Worm (Caenorhabditis elegans): ENCODE results near the gene F32E10.8.

Gene F32E10.8

DNA sequence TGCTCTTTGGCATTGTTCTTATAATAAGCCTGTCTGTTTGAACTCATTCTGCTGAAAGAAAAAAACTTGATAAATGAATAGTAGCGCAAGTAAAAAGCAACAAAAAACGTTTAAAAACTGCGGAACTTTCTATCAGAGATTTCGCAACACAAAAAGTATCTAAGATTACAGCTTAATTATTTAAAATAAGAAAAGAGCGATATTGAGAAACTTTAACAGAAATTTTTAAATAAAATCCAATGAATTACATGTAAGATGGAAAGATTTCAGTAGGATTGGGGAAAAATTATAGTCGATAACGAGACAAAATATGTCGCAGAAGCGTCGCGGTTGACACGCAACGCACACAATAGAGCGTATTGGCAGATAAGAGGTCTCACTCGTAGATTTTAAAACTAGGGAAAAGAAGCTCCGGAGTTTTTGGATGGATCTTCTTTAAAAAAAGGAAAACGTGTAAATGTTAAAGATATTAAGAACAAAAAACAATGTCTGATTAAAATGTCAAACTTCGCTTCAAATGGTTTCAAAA lies 5.7 kb upstream of the F32E10.8 start, which contains the start of gene ima-3 (continued):
- no peak for TF ChIP-seq nhr-11 (tag; optimal IDR thresholded peaks at IDR 0.05)
- peak; percentile 2 for TF ChIP-seq ama-1 (optimal IDR thresholded peaks at IDR 0.05)
- TF ChIP-seq F26F4.8 (GFP tag; conservative IDR thresholded peaks at IDR 0.05) = no peak
- TF ChIP-seq daf-8 (GFP tag; IDR thresholded peaks at IDR 0.05) = no peak
- no peak for TF ChIP-seq nhr-42 (GFP tag; IDR thresholded peaks at IDR 0.05)
- TF ChIP-seq zfp-2 (tag; optimal IDR thresholded peaks at IDR 0.05) = no peak
- no peak for TF ChIP-seq unc-62 (GFP tag; optimal IDR thresholded peaks at IDR 0.05 in 1 of 2)
- TF ChIP-seq unc-62 (tag; optimal IDR thresholded peaks at IDR 0.05) = no peak
- TF ChIP-seq nhr-6 (tag; optimal IDR thresholded peaks at IDR 0.05) = peak; percentile 17
- TF ChIP-seq Y5F2A.4 (GFP tag; optimal IDR thresholded peaks at IDR 0.05) = no peak
- no peak for TF ChIP-seq zag-1 (tag; optimal IDR thresholded peaks at IDR 0.05)
- TF ChIP-seq mes-2 (tag; optimal IDR thresholded peaks at IDR 0.05; ENCODE audit: poor library complexity, severe bottlenecking) = peak; percentile 72
- TF ChIP-seq ztf-11 (tag; optimal IDR thresholded peaks at IDR 0.05) = no peak
- TF ChIP-seq fkh-10 (GFP tag; optimal IDR thresholded peaks at IDR 0.05) = peak; percentile 31
- no peak for TF ChIP-seq egl-43 (GFP tag; IDR thresholded peaks at IDR 0.05)
- TF ChIP-seq mep-1 (tag; optimal IDR thresholded peaks at IDR 0.05) = peak; percentile 51
- no peak for TF ChIP-seq ztf-7 (tag; optimal IDR thresholded peaks at IDR 0.05)
- peak; percentile 25 for TF ChIP-seq dpl-1 (GFP tag; optimal IDR thresholded peaks at IDR 0.05)
- TF ChIP-seq lin-29 (GFP tag; IDR thresholded peaks at IDR 0.05) = no peak
- TF ChIP-seq Y48G9A.11 (GFP tag; IDR thresholded peaks at IDR 0.05) = no peak
- TF ChIP-seq pha-4 (GFP tag; IDR thresholded peaks at IDR 0.05) = no peak
- no peak for TF ChIP-seq pha-4 (tag; optimal IDR thresholded peaks at IDR 0.05)
- no peak for TF ChIP-seq mdt-29 (GFP tag; IDR thresholded peaks at IDR 0.05)
- TF ChIP-seq sdz-12 (GFP tag; optimal IDR thresholded peaks at IDR 0.05) = no peak
- TF ChIP-seq dmd-6 (GFP tag; IDR thresholded peaks at IDR 0.05) = no peak
- TF ChIP-seq aha-1 (tag) = no peak
- TF ChIP-seq snpc-4 (tag; optimal IDR thresholded peaks at IDR 0.05) = no peak
- no peak for TF ChIP-seq ceh-32 (tag; optimal IDR thresholded peaks at IDR 0.05; ENCODE audit: poor library complexity)
- TF ChIP-seq set-16 (GFP tag; IDR thresholded peaks at IDR 0.05) = no peak
- no peak for TF ChIP-seq nhr-10 (tag; optimal IDR thresholded peaks at IDR 0.05)
- TF ChIP-seq nhr-237 (tag; optimal IDR thresholded peaks at IDR 0.05) = no peak
- TF ChIP-seq zip-11 (GFP tag; IDR thresholded peaks at IDR 0.05) = no peak
- no peak for TF ChIP-seq zfp-3 (GFP tag; conservative IDR thresholded peaks at IDR 0.05)
- TF ChIP-seq lim-7 (GFP tag; IDR thresholded peaks at IDR 0.05) = no peak
- TF ChIP-seq R02D3.7 (tag; optimal IDR thresholded peaks at IDR 0.05) = no peak
- TF ChIP-seq nhr-77 (tag; optimal IDR thresholded peaks at IDR 0.05) = peak; percentile 80
- no peak for TF ChIP-seq nhr-111 (GFP tag; optimal IDR thresholded peaks at IDR 0.05)
- TF ChIP-seq T20F7.1 (GFP tag; optimal IDR thresholded peaks at IDR 0.05) = no peak
- TF ChIP-seq ceh-28 (tag; optimal IDR thresholded peaks at IDR 0.05) = no peak
- TF ChIP-seq ZK546.5 (tag; optimal IDR thresholded peaks at IDR 0.05) = no peak
- TF ChIP-seq tra-1 (GFP tag; IDR thresholded peaks at IDR 0.05) = no peak
- no peak for TF ChIP-seq unc-39 (tag; optimal IDR thresholded peaks at IDR 0.05)
- no peak for TF ChIP-seq madf-5 (GFP tag; IDR thresholded peaks at IDR 0.05)
- TF ChIP-seq arid-1 (GFP tag; conservative IDR thresholded peaks at IDR 0.05) = no peak
- TF ChIP-seq hlh-11 (tag; optimal IDR thresholded peaks at IDR 0.05) = no peak
- no peak for TF ChIP-seq lin-15B (tag; optimal IDR thresholded peaks at IDR 0.05)
- no peak for TF ChIP-seq nhr-102 (tag; optimal IDR thresholded peaks at IDR 0.05)
- no peak for TF ChIP-seq nhr-48 (tag; optimal IDR thresholded peaks at IDR 0.05)
- TF ChIP-seq spr-3 (GFP tag; optimal IDR thresholded peaks at IDR 0.05) = no peak
- no peak for TF ChIP-seq ctbp-1 (GFP tag; IDR thresholded peaks at IDR 0.05)
- no peak for TF ChIP-seq mxl-3 (GFP tag; optimal IDR thresholded peaks at IDR 0.05)
- TF ChIP-seq daf-12 (tag; optimal IDR thresholded peaks at IDR 0.05) = no peak
- TF ChIP-seq vab-7 (GFP tag; IDR thresholded peaks at IDR 0.05) = no peak
